Worm (Caenorhabditis elegans): ENCODE measurements around the gene D2063.1.
A peak's percentile ranks its signal among the peaks of the same experiment; 100 is the strongest.
"Not testable (repeated sequence)": the region's sequence is repeated elsewhere in the genome, so short reads cannot be mapped to it uniquely, and the experiment has no call there.

The D2063.1 gene

ce11 chrV:4326841-4327240, at the start of gene D2063.1:
Gene D2063.1 (plus strand): TSS chrV:4327121.
- TF ChIP-seq fos-1 (tag; optimal IDR thresholded peaks at IDR 0.05): no peak
- peak; percentile 3 for TF ChIP-seq nhr-129 (tag; optimal IDR thresholded peaks at IDR 0.05)
- TF ChIP-seq blmp-1 (tag; optimal IDR thresholded peaks at IDR 0.05; ENCODE audit: insufficient read depth): no peak

ce11 chrV:4278735-4279134, 48.2 kb upstream of the D2063.1 start, which contains the start of gene srt-20:
Gene srt-20 (minus strand): TSS chrV:4278835.
- TF ChIP-seq mdl-1, ztf-11, ceh-16 (tag; optimal IDR thresholded peaks at IDR 0.05): not testable (repeated sequence)

- TF ChIP-seq mab-5, nhr-129, sem-4 (tag; optimal IDR thresholded peaks at IDR 0.05): not testable (repeated sequence)
These were observed 45.2 kb upstream of the D2063.1 start, which contains the start of gene srt-37 for ce11 chrV:4281699-4282098. Gene srt-37 (minus strand): TSS chrV:4281799.

DNA sequence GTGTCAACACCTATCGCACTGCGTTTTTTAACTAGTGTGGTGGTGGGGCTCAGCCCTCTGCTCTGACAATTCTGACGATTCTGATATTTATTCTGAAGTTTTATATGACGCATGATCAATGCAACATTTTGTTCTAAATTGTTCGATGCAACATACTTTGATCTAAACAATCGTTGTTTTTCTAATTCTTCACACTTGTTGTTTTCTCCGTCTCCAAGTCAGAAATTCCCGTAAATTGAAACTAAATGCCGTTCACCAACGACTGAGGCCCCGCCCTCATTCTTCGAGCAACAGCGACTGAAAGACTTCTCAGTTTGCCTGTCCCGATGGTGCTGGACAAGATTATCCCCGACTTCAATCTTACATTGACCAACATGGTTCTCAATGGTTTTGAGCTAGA, 42.2 kb upstream of the D2063.1 start, which contains the start of gene srt-19:
Gene srt-19 (plus strand): TSS at position 301 of the 400 bp plus-strand sequence.
- TF ChIP-seq nhr-77, mdl-1, nhr-10 (tag; optimal IDR thresholded peaks at IDR 0.05): not testable (repeated sequence)

- TF ChIP-seq lin-13 (GFP tag; optimal IDR thresholded peaks at IDR 0.05); mdl-1 (tag; optimal IDR thresholded peaks at IDR 0.05); unc-39 (tag; optimal IDR thresholded peaks at IDR 0.05): not testable (repeated sequence)
These were observed 36.8 kb upstream of the D2063.1 start, which contains the start of gene srh-193 for ce11 chrV:4290093-4290492. Gene srh-193 (minus strand): TSS chrV:4290193.

DNA sequence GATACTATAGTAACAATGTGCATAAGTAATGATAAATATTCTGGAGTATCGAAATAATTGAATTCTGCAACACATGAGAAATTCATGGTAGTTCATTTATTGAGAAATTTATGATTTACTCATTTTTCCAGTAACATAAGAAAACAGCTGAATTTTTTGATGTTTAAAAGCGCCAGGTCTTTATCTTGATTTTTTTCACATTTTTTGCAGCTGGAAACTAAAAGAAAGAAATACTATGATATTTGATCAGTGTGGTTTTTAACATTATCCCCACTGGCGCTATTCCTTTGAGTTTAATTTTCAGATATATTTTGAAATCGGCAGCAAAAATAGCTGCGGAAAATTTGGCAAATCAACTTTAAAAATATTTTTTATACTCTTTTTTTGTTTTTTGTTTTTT, 33.5 kb upstream of the D2063.1 start, which contains the start of gene srh-194:
Gene srh-194 (minus strand): TSS at position 101 of the 400 bp plus-strand sequence.
- TF ChIP-seq mdl-1 (tag; optimal IDR thresholded peaks at IDR 0.05); unc-62 (GFP tag; optimal IDR thresholded peaks at IDR 0.05); nhr-129 (tag; optimal IDR thresholded peaks at IDR 0.05): not testable (repeated sequence)

DNA sequence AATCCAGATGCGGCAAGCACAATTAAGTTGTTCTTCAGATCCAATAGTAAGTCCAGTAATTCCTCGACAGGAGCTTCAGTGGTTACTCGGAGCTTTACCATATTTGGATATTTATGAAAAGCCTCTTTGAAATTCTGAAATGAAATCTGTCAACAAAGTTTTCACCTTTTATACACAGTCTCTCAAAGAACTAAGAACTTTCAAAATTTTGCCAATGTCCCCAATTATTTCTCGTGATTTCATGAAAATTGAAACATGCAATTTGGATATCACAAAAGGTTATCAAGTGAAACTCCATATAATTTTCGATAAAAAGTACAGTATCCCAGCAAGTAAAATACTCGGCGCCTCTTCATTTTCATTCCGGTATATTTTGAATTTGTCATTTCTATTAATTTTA, 31.0 kb upstream of the D2063.1 start, which contains the start of gene F47D2.11:
Gene F47D2.11 (minus strand): TSS at position 101 of the 400 bp plus-strand sequence.
- TF ChIP-seq zag-1 (tag; optimal IDR thresholded peaks at IDR 0.05) (no peak), mbf-1 (tag; optimal IDR thresholded peaks at IDR 0.05) (no peak), nhr-77 (tag; optimal IDR thresholded peaks at IDR 0.05) (no peak), mdl-1 (tag; optimal IDR thresholded peaks at IDR 0.05) (no peak), lin-13 (GFP tag; optimal IDR thresholded peaks at IDR 0.05) (no peak), nhr-21 (tag; optimal IDR thresholded peaks at IDR 0.05) (no peak)

DNA sequence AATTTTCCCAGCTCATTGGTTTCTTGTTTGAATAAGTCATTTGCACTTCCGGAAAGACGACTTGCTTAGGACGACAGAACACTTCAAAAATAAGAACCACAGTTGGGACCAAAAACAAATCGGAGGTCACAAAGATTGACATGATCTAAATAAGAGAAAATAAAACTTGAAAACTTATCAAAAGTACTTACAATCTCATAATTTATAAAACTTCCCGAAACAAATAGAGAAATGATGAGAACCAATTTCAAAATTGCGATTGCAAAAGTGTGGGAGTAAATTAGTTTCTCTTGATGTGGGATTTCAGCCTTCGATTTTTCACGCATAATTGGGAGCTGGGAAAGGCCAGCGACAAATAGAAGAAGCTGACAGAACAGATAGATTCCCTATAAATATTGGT, 28.3 kb upstream of the D2063.1 start, which contains the start of gene ZC132.11:
Gene ZC132.11 (minus strand): TSS at position 101 of the 400 bp plus-strand sequence.
- TF ChIP-seq elt-1 (tag; optimal IDR thresholded peaks at IDR 0.05) (no peak), sem-4 (tag; optimal IDR thresholded peaks at IDR 0.05) (no peak), nhr-11 (tag; optimal IDR thresholded peaks at IDR 0.05) (no peak), lin-11 (tag; optimal IDR thresholded peaks at IDR 0.05) (no peak), Y55F3AM.14 (GFP tag; optimal IDR thresholded peaks at IDR 0.05) (no peak), blmp-1 (tag; optimal IDR thresholded peaks at IDR 0.05; ENCODE audit: insufficient read depth) (no peak), unc-62 (GFP tag; optimal IDR thresholded peaks at IDR 0.05) (no peak), aly-2 (tag; optimal IDR thresholded peaks at IDR 0.05) (no peak), nhr-6 (tag; optimal IDR thresholded peaks at IDR 0.05) (no peak), peb-1 (tag; optimal IDR thresholded peaks at IDR 0.05) (no peak), lsy-2 (tag; optimal IDR thresholded peaks at IDR 0.05) (no peak), ztf-11 (tag; optimal IDR thresholded peaks at IDR 0.05) (no peak), nhr-12 (tag; optimal IDR thresholded peaks at IDR 0.05) (no peak)
